Worm (Caenorhabditis elegans) whole organism, late embryonic: ENCODE data around the gene srh-142.

Experiments
- F13H6.1 ChIP-seq: sonication (generic microtip); optimal IDR thresholded peaks from 2 replicates; lab custom pipeline; 2016; ENCODE audit warnings: missing genetic modification characterization, missing compliant biosample characterization
- K02D7.2 ChIP-seq: sonication (generic microtip); optimal IDR thresholded peaks from 2 replicates; lab custom pipeline; 2017; ENCODE audit warnings: mild to moderate bottlenecking, missing genetic modification characterization, missing compliant biosample characterization
- Y22D7AL.16 ChIP-seq: sonication (generic microtip); optimal IDR thresholded peaks from 2 replicates; lab custom pipeline; 2016; ENCODE audit warnings: missing genetic modification characterization, missing compliant biosample characterization
- ama-1 ChIP-seq: fragments of 150-350 bp; optimal IDR thresholded peaks from 2 replicates; lab custom pipeline; 2014
- ceh-14 ChIP-seq: sonication (generic microtip); optimal IDR thresholded peaks from 2 replicates; lab custom pipeline; 2016; ENCODE audit warnings: missing genotype, missing genetic modification characterization, missing compliant biosample characterization
- ceh-18 ChIP-seq: sonication (generic microtip); optimal IDR thresholded peaks from 2 replicates; lab custom pipeline; 2016; ENCODE audit warnings: missing genetic modification characterization, missing compliant biosample characterization
- ceh-24 ChIP-seq: sonication (generic microtip); optimal IDR thresholded peaks from 2 replicates; lab custom pipeline; 2016; ENCODE audit warnings: mild to moderate bottlenecking, missing genetic modification characterization, missing compliant biosample characterization
- ceh-30 ChIP-seq: fragments of 150-350 bp; optimal IDR thresholded peaks from 2 replicates; lab custom pipeline; 2014; ENCODE audit warnings: missing biosample characterization, missing genetic modification characterization
- ceh-34 ChIP-seq: sonication (generic microtip); optimal IDR thresholded peaks from 2 replicates; lab custom pipeline; 2016; ENCODE audit warnings: mild to moderate bottlenecking, missing genetic modification characterization, missing compliant biosample characterization
- ceh-45 ChIP-seq: fragments of 200-800 bp; sonication (Bioruptor generic); IDR thresholded peaks from 2 replicates; pipeline ENCODE4 v1.3.6; 2022; ENCODE audit warnings: missing genetic modification reagents, missing genetic modification characterization, missing compliant biosample characterization
- ceh-48 ChIP-seq: sonication (generic microtip); optimal IDR thresholded peaks from 2 replicates; lab custom pipeline; 2016; ENCODE audit warnings: missing genetic modification characterization, inconsistent platforms, missing compliant biosample characterization
- ceh-6 ChIP-seq: fragments of 200-800 bp; sonication (Bioruptor generic); optimal IDR thresholded peaks from 2 replicates; lab custom pipeline; 2018; ENCODE audit warnings: mild to moderate bottlenecking, missing genetic modification characterization, missing compliant biosample characterization
- elt-2 ChIP-seq: sonication (generic microtip); optimal IDR thresholded peaks from 2 replicates; lab custom pipeline; 2016; ENCODE audit warnings: missing genetic modification reagents, missing genetic modification characterization, missing compliant biosample characterization
- ets-4 ChIP-seq: sonication (generic microtip); optimal IDR thresholded peaks from 2 replicates; lab custom pipeline; 2016; ENCODE audit warnings: missing genetic modification characterization, missing compliant biosample characterization
- eyg-1 ChIP-seq: sonication (generic microtip); optimal IDR thresholded peaks from 2 replicates; lab custom pipeline; 2016; ENCODE audit warnings: missing genotype, missing genetic modification characterization, missing compliant biosample characterization
- fax-1 ChIP-seq: sonication (generic microtip); optimal IDR thresholded peaks from 2 replicates; lab custom pipeline; 2016; ENCODE audit warnings: missing genotype, missing genetic modification characterization, missing compliant biosample characterization
- fkh-10 ChIP-seq: fragments of 150-350 bp; optimal IDR thresholded peaks from 2 replicates; lab custom pipeline; 2014; ENCODE audit warnings: missing biosample characterization, missing genetic modification reagents, missing genetic modification characterization
- fkh-6 ChIP-seq: sonication (generic microtip); optimal IDR thresholded peaks from 2 replicates; lab custom pipeline; 2016; ENCODE audit warnings: missing genetic modification characterization, missing compliant biosample characterization
- hlh-15 ChIP-seq: sonication (generic microtip); optimal IDR thresholded peaks from 2 replicates; lab custom pipeline; 2016; ENCODE audit warnings: missing genetic modification characterization, missing compliant biosample characterization
- madf-2 ChIP-seq: sonication (generic microtip); optimal IDR thresholded peaks from 2 replicates; lab custom pipeline; 2017; ENCODE audit warnings: missing genetic modification characterization, missing compliant biosample characterization
- mec-3 ChIP-seq: sonication (generic microtip); optimal IDR thresholded peaks from 2 replicates; lab custom pipeline; 2016; ENCODE audit warnings: borderline replicate concordance, missing genetic modification characterization, missing compliant biosample characterization
- nfya-1 ChIP-seq: sonication (generic microtip); optimal IDR thresholded peaks from 2 replicates; lab custom pipeline; 2017; ENCODE audit warnings: missing genetic modification characterization, mild to moderate bottlenecking, missing compliant biosample characterization, antibody characterized with exemption, moderate library complexity
- nhr-11 ChIP-seq: fragments of 150-350 bp; optimal IDR thresholded peaks from 2 replicates; lab custom pipeline; 2014; ENCODE audit warnings: missing biosample characterization, missing genetic modification characterization
- nhr-232 ChIP-seq: sonication (generic microtip); optimal IDR thresholded peaks from 2 replicates; lab custom pipeline; 2016; ENCODE audit warnings: missing genetic modification characterization, missing compliant biosample characterization
- npax-4 ChIP-seq: sonication (generic microtip); optimal IDR thresholded peaks from 2 replicates; lab custom pipeline; 2016; ENCODE audit warnings: missing genetic modification characterization, missing compliant biosample characterization
- odd-2 ChIP-seq: sonication (generic microtip); optimal IDR thresholded peaks from 2 replicates; lab custom pipeline; 2017; ENCODE audit warnings: antibody characterized with exemption, mild to moderate bottlenecking, missing genetic modification characterization, missing compliant biosample characterization
- pat-9 ChIP-seq: fragments of 200-800 bp; sonication (Bioruptor generic); optimal IDR thresholded peaks from 2 replicates; lab custom pipeline; 2018; ENCODE audit warnings: mild to moderate bottlenecking, missing genetic modification characterization, moderate library complexity, missing compliant biosample characterization
- pqm-1 ChIP-seq: sonication (generic microtip); optimal IDR thresholded peaks from 2 replicates; lab custom pipeline; 2016; ENCODE audit warnings: missing genetic modification characterization, missing compliant biosample characterization
- ref-2 ChIP-seq: sonication (generic microtip); optimal IDR thresholded peaks from 2 replicates; lab custom pipeline; 2016; ENCODE audit warnings: missing genetic modification characterization, missing compliant biosample characterization
- rnt-1 ChIP-seq: sonication (generic microtip); optimal IDR thresholded peaks from 2 replicates; lab custom pipeline; 2016; ENCODE audit warnings: missing genetic modification characterization, missing compliant biosample characterization
- sox-4 ChIP-seq: sonication (generic microtip); optimal IDR thresholded peaks from 2 replicates; lab custom pipeline; 2017; ENCODE audit warnings: mild to moderate bottlenecking, missing genetic modification characterization, inconsistent platforms, missing compliant biosample characterization
- tbx-2 ChIP-seq: sonication (generic microtip); optimal IDR thresholded peaks from 2 replicates; lab custom pipeline; 2016; ENCODE audit warnings: missing genetic modification characterization, missing compliant biosample characterization
- tbx-7 ChIP-seq: sonication (generic microtip); optimal IDR thresholded peaks from 2 replicates; lab custom pipeline; 2016; ENCODE audit warnings: missing genotype, missing genetic modification characterization, missing compliant biosample characterization
- unc-3 ChIP-seq, 2 experiments: fragments of 200-800 bp in 1 of 2; sonication (Bioruptor generic) in 1 of 2; sonication (generic microtip) in 1 of 2; conservative IDR thresholded peaks in 1 of 2; optimal IDR thresholded peaks in 1 of 2; 2 replicates each; pipeline versions ENCODE4 v1.3.6 to Lab custom; 2016 to 2022; ENCODE audit warnings: missing compliant biosample characterization in 2 of 2, missing genetic modification characterization in 2 of 2, missing genetic modification reagents in 1 of 2
- unc-55 ChIP-seq: sonication (generic microtip); optimal IDR thresholded peaks from 2 replicates; lab custom pipeline; 2017; ENCODE audit warnings: missing biosample characterization, missing genetic modification reagents, missing genetic modification characterization
- zip-5 ChIP-seq: sonication (generic microtip); optimal IDR thresholded peaks from 2 replicates; lab custom pipeline; 2016; ENCODE audit warnings: missing genetic modification characterization, missing compliant biosample characterization

Gene srh-142

ce11 chrV:16460866-16461265, at the start of gene srh-142:
Gene srh-142 (minus strand): TSS chrV:16460966.
- TF ChIP-seq ceh-45 (GFP tag; lab: Robert Waterston, UW) (no peak), unc-55 (GFP tag; lab: Kevin White, UChicago) (no peak), K02D7.2 (tag; lab: Kevin White, UChicago) (no peak), tbx-7 (no peak), ama-1 (lab: Kevin White, UChicago) (no peak)

- TF ChIP-seq pqm-1 (tag; lab: Kevin White, UChicago): no peak
- TF ChIP-seq ceh-34 (tag; lab: Kevin White, UChicago): no peak
- TF ChIP-seq tbx-7: no peak
- no peak for TF ChIP-seq Y22D7AL.16 (tag; lab: Kevin White, UChicago)
- no peak for TF ChIP-seq nhr-11 (tag; lab: Kevin White, UChicago)
- no peak for TF ChIP-seq rnt-1 (tag; lab: Kevin White, UChicago)
- TF ChIP-seq ets-4 (tag; lab: Kevin White, UChicago): no peak
- no peak for TF ChIP-seq madf-2 (tag; lab: Kevin White, UChicago)
- no peak for TF ChIP-seq ceh-30 (tag; lab: Kevin White, UChicago)
- TF ChIP-seq ceh-24: no peak
Measured at ce11 chrV:16508667-16509066, 47.9 kb upstream of the srh-142 start, which contains the start of gene srr-3. Gene srr-3 (minus strand): TSS chrV:16508767.

- TF ChIP-seq fkh-6 (tag; lab: Kevin White, UChicago): no peak
- TF ChIP-seq mec-3 (tag; lab: Kevin White, UChicago): no peak
- no peak for TF ChIP-seq ceh-30 (tag; lab: Kevin White, UChicago)
- TF ChIP-seq ceh-45 (GFP tag; lab: Robert Waterston, UW): no peak
- no peak for TF ChIP-seq ets-4 (tag; lab: Kevin White, UChicago)
- no peak for TF ChIP-seq ceh-14 (tag; lab: Kevin White, UChicago)
- TF ChIP-seq fax-1 (tag; lab: Kevin White, UChicago): no peak
- TF ChIP-seq pat-9: no peak
- no peak for TF ChIP-seq madf-2 (tag; lab: Kevin White, UChicago)
- TF ChIP-seq hlh-15 (tag; lab: Kevin White, UChicago): no peak
- TF ChIP-seq sox-4 (tag; lab: Kevin White, UChicago): no peak
- TF ChIP-seq pqm-1 (tag; lab: Kevin White, UChicago): no peak
- TF ChIP-seq odd-2 (tag; lab: Kevin White, UChicago): no peak
Measured at ce11 chrV:16506650-16507049, 45.9 kb upstream of the srh-142 start.

ce11 chrV:16505828-16506227, 45.1 kb upstream of the srh-142 start, which contains the start of gene nhr-54:
Gene nhr-54 (minus strand): TSS chrV:16505928.
- no peak for TF ChIP-seq eyg-1 (tag; lab: Kevin White, UChicago)
- TF ChIP-seq ceh-6: no peak
- no peak for TF ChIP-seq K02D7.2 (tag; lab: Kevin White, UChicago)
- no peak for TF ChIP-seq nhr-232 (tag; lab: Kevin White, UChicago)
- no peak for TF ChIP-seq tbx-2
- no peak for TF ChIP-seq hlh-15 (tag; lab: Kevin White, UChicago)
- TF ChIP-seq unc-3 (GFP tag; conservative IDR thresholded peaks at IDR 0.05; lab: Robert Waterston, UW): no peak
- no peak for TF ChIP-seq unc-3 (tag; optimal IDR thresholded peaks at IDR 0.05; lab: Kevin White, UChicago)
- TF ChIP-seq ref-2: no peak
- no peak for TF ChIP-seq ceh-34 (tag; lab: Kevin White, UChicago)
- no peak for TF ChIP-seq nfya-1 (tag; lab: Kevin White, UChicago)
- no peak for TF ChIP-seq npax-4 (tag; lab: Kevin White, UChicago)
- no peak for TF ChIP-seq F13H6.1 (tag; lab: Kevin White, UChicago)
- TF ChIP-seq odd-2 (tag; lab: Kevin White, UChicago): no peak
- no peak for TF ChIP-seq ceh-18 (tag; lab: Kevin White, UChicago)
- TF ChIP-seq ceh-48 (tag; lab: Kevin White, UChicago): no peak
- no peak for TF ChIP-seq elt-2
- TF ChIP-seq zip-5 (tag; lab: Kevin White, UChicago): no peak
- TF ChIP-seq fkh-10 (GFP tag; lab: Kevin White, UChicago): no peak
- TF ChIP-seq madf-2 (tag; lab: Kevin White, UChicago): no peak
